Worm (Caenorhabditis elegans): Measurements from ENCODE around the gene Y51B9A.7.

Gene Y51B9A.7

ce11 chrII:9385241-9385640, 14.6 kb upstream of the Y51B9A.7 start, which contains the start of gene C06C3.7:
TSS of gene C06C3.7 (plus strand) at chrII:9385541.
- TF ChIP-seq dpl-1 (GFP tag; optimal IDR thresholded peaks at IDR 0.05) = no peak
- no peak for TF ChIP-seq F16B12.6 (tag; optimal IDR thresholded peaks at IDR 0.05)
- no peak for TF ChIP-seq ama-1 (optimal IDR thresholded peaks at IDR 0.05)
- no peak for TF ChIP-seq lin-39 (tag; optimal IDR thresholded peaks at IDR 0.05)
- TF ChIP-seq nhr-84 (tag; optimal IDR thresholded peaks at IDR 0.05) = no peak
- no peak for TF ChIP-seq ceh-82 (tag; optimal IDR thresholded peaks at IDR 0.05)
- no peak for TF ChIP-seq nhr-47 (tag; optimal IDR thresholded peaks at IDR 0.05)
- TF ChIP-seq lin-14 (GFP tag; optimal IDR thresholded peaks at IDR 0.05) = no peak
- TF ChIP-seq swsn-7 (tag; optimal IDR thresholded peaks at IDR 0.05) = no peak
- TF ChIP-seq rnt-1 (tag; optimal IDR thresholded peaks at IDR 0.05) = no peak
- no peak for TF ChIP-seq pag-3 (tag; optimal IDR thresholded peaks at IDR 0.05; ENCODE audit: borderline replicate concordance, insufficient read depth)
- no peak for TF ChIP-seq lsy-2 (tag; optimal IDR thresholded peaks at IDR 0.05)
- TF ChIP-seq egl-27 (tag; optimal IDR thresholded peaks at IDR 0.05) = no peak
- no peak for TF ChIP-seq lir-3 (tag; optimal IDR thresholded peaks at IDR 0.05; ENCODE audit: poor library complexity)
- TF ChIP-seq elt-2 (tag; optimal IDR thresholded peaks at IDR 0.05) = no peak
- TF ChIP-seq tlp-1 (tag; optimal IDR thresholded peaks at IDR 0.05) = no peak
- no peak for TF ChIP-seq zag-1 (tag; optimal IDR thresholded peaks at IDR 0.05)
- no peak for TF ChIP-seq efl-3 (GFP tag; optimal IDR thresholded peaks at IDR 0.05)
- no peak for TF ChIP-seq nhr-85 (tag)

- TF ChIP-seq grh-1 (GFP tag; IDR thresholded peaks at IDR 0.05) (no peak), efl-1 (optimal IDR thresholded peaks at IDR 0.05) (no peak), efl-1 (GFP tag; optimal IDR thresholded peaks at IDR 0.05 in 1 of 2) (no peak), lin-15B (tag; optimal IDR thresholded peaks at IDR 0.05) (no peak), F16B12.6 (tag; optimal IDR thresholded peaks at IDR 0.05) (no peak), unc-62 (GFP tag; optimal IDR thresholded peaks at IDR 0.05) (no peak), mdl-1 (tag; optimal IDR thresholded peaks at IDR 0.05) (no peak), nhr-19 (GFP tag; conservative IDR thresholded peaks at IDR 0.05) (no peak), Y116A8C.19 (tag; optimal IDR thresholded peaks at IDR 0.05; ENCODE audit: borderline replicate concordance) (no peak), vab-15 (tag; optimal IDR thresholded peaks at IDR 0.05) (no peak), elt-2 (tag; optimal IDR thresholded peaks at IDR 0.05) (no peak), nhr-12 (tag; optimal IDR thresholded peaks at IDR 0.05) (no peak), hlh-17 (GFP tag; optimal IDR thresholded peaks at IDR 0.05; ENCODE audit: borderline replicate concordance) (no peak), C16A3.4 (tag; optimal IDR thresholded peaks at IDR 0.05) (no peak), lin-35 (GFP tag; optimal IDR thresholded peaks at IDR 0.05) (no peak), skn-1 (tag; optimal IDR thresholded peaks at IDR 0.05) (no peak), pax-3 (tag; optimal IDR thresholded peaks at IDR 0.05) (no peak), dsc-1 (tag; optimal IDR thresholded peaks at IDR 0.05) (no peak), lsy-2 (tag; optimal IDR thresholded peaks at IDR 0.05) (no peak), nhr-85 (tag) (no peak)
These were observed 7.1 kb upstream of the Y51B9A.7 start, which contains the start of gene lido-17 for ce11 chrII:9392724-9393123. TSS of gene lido-17 (minus strand) at chrII:9392824.

- no peak for TF ChIP-seq nhr-71 (tag; optimal IDR thresholded peaks at IDR 0.05)
- TF ChIP-seq elt-2 (tag; optimal IDR thresholded peaks at IDR 0.05) = peak; percentile 3
- TF ChIP-seq lin-14 (GFP tag; optimal IDR thresholded peaks at IDR 0.05) = no peak
- TF ChIP-seq nhr-76 (tag; optimal IDR thresholded peaks at IDR 0.05) = no peak
- TF ChIP-seq nhr-84 (tag; optimal IDR thresholded peaks at IDR 0.05) = no peak
- TF ChIP-seq ceh-88 (GFP tag; IDR thresholded peaks at IDR 0.05) = no peak
These were observed 2.4 kb upstream of the Y51B9A.7 start, which contains the start of gene Y51B9A.9 for ce11 chrII:9397496-9397895. TSS of gene Y51B9A.9 (minus strand) at chrII:9397596.

Measured in whole organism, L1 larva.